Fruit fly (Drosophila melanogaster) whole organism, embryonic: ENCODE results near the gene CG3277.

ENCODE experiments used
- Adf1 ChIP-seq: fragments of 200-800 bp; sonication (Bioruptor generic); IDR thresholded peaks from 2 replicates; pipeline ENCODE4 v1.3.6; 2022; ENCODE audit warnings: missing biosample characterization, missing genetic modification characterization
- CG10209 ChIP-seq: fragments of 200-800 bp; sonication (Bioruptor generic); optimal IDR thresholded peaks from 3 replicates; lab custom pipeline; 2017; ENCODE audit warnings: missing biosample characterization, mild to moderate bottlenecking, missing genetic modification characterization, missing genetic modification reagents
- CG10366 ChIP-seq: fragments of 200-800 bp; sonication (Bioruptor generic); IDR thresholded peaks from 2 replicates; pipeline ENCODE4 v1.3.6; 2022; ENCODE audit warnings: missing biosample characterization, missing genetic modification characterization
- CG10543 ChIP-seq: fragments of 200-800 bp; sonication (Bioruptor generic); optimal IDR thresholded peaks from 3 replicates; lab custom pipeline; 2017; ENCODE audit warnings: missing biosample characterization, mild to moderate bottlenecking, missing genetic modification characterization, moderate library complexity
- CG11093 ChIP-seq: fragments of 200-800 bp; sonication (Bioruptor generic); IDR thresholded peaks from 3 replicates; pipeline ENCODE4 v1.3.6; 2022; ENCODE audit warnings: missing biosample characterization, missing genetic modification characterization
- CG11456 ChIP-seq: fragments of 200-800 bp; sonication (Bioruptor generic); IDR thresholded peaks from 3 replicates; pipeline ENCODE4 v1.3.6; 2022; ENCODE audit warnings: missing biosample characterization, missing genetic modification characterization
- CG12391 ChIP-seq: fragments of 200-800 bp; sonication (Bioruptor generic); optimal IDR thresholded peaks from 3 replicates; lab custom pipeline; 2018; ENCODE audit warnings: missing biosample characterization, mild to moderate bottlenecking, missing genetic modification characterization, moderate library complexity
- CG13287 ChIP-seq: fragments of 200-800 bp; sonication (Bioruptor generic); IDR thresholded peaks from 2 replicates; pipeline ENCODE4 v1.3.6; 2022; ENCODE audit warnings: missing biosample characterization, missing genetic modification characterization; ENCODE audit not compliant: partially characterized antibody
- CG14860 ChIP-seq: fragments of 200-800 bp; sonication (Bioruptor generic); IDR thresholded peaks from 3 replicates; pipeline ENCODE4 v1.3.6; 2022; ENCODE audit warnings: missing biosample characterization, missing genetic modification characterization; ENCODE audit not compliant: partially characterized antibody
- CG1603 ChIP-seq: fragments of 200-800 bp; sonication (Bioruptor generic); optimal IDR thresholded peaks from 2 replicates; lab custom pipeline; 2019; ENCODE audit warnings: missing biosample characterization, mild to moderate bottlenecking, missing genetic modification characterization, moderate library complexity
- CG17802 ChIP-seq: fragments of 200-800 bp; sonication (Bioruptor generic); optimal IDR thresholded peaks from 2 replicates; lab custom pipeline; 2018; ENCODE audit warnings: missing biosample characterization, mild to moderate bottlenecking, missing genetic modification characterization, moderate library complexity
- CG18011 ChIP-seq: fragments of 200-800 bp; sonication (Bioruptor generic); optimal IDR thresholded peaks from 2 replicates; lab custom pipeline; 2017; ENCODE audit warnings: missing biosample characterization, missing genetic modification characterization, mild to moderate bottlenecking, moderate library complexity, missing genotype
- CG2202 ChIP-seq: fragments of 200-800 bp; sonication (Bioruptor generic); optimal IDR thresholded peaks from 2 replicates; lab custom pipeline; 2018; ENCODE audit warnings: missing biosample characterization, mild to moderate bottlenecking, missing genetic modification characterization
- CG30020 ChIP-seq: fragments of 200-800 bp; optimal IDR thresholded peaks from 2 replicates; lab custom pipeline; 2019; ENCODE audit warnings: missing biosample characterization, mild to moderate bottlenecking, missing genetic modification characterization, moderate library complexity
- CG30403 ChIP-seq: fragments of 200-800 bp; sonication (Bioruptor generic); optimal IDR thresholded peaks from 3 replicates; lab custom pipeline; 2016; ENCODE audit warnings: missing biosample characterization, missing genetic modification characterization
- CG30431 ChIP-seq: fragments of 200-800 bp; sonication (Bioruptor generic); optimal IDR thresholded peaks from 2 replicates; lab custom pipeline; 2017; ENCODE audit warnings: missing biosample characterization, missing genetic modification characterization
- CG3281 ChIP-seq: fragments of 200-800 bp; sonication (Bioruptor generic); optimal IDR thresholded peaks from 3 replicates; lab custom pipeline; 2017; ENCODE audit warnings: missing biosample characterization, mild to moderate bottlenecking, missing genetic modification characterization
- CG5953 ChIP-seq: fragments of 200-800 bp; sonication (Bioruptor generic); IDR thresholded peaks from 2 replicates; pipeline ENCODE4 v1.3.6; 2022; ENCODE audit warnings: missing biosample characterization, missing genetic modification characterization
- CG6689 ChIP-seq: fragments of 200-800 bp; sonication (Bioruptor generic); IDR thresholded peaks from 2 replicates; pipeline ENCODE4 v1.3.6; 2022; ENCODE audit warnings: missing biosample characterization, missing genetic modification characterization
- CG6791 ChIP-seq: fragments of 200-800 bp; sonication (Bioruptor generic); IDR thresholded peaks from 3 replicates; pipeline ENCODE4 v1.3.6; 2022; ENCODE audit warnings: missing biosample characterization, missing genetic modification characterization; ENCODE audit not compliant: partially characterized antibody
- CG7963 ChIP-seq: fragments of 200-800 bp; sonication (Bioruptor generic); IDR thresholded peaks from 3 replicates; pipeline ENCODE4 v1.3.6; 2022; ENCODE audit warnings: missing biosample characterization, missing genetic modification characterization; ENCODE audit not compliant: partially characterized antibody
- CG8924 ChIP-seq: fragments of 200-800 bp; optimal IDR thresholded peaks from 3 replicates; lab custom pipeline; 2019; ENCODE audit warnings: missing biosample characterization, mild to moderate bottlenecking, missing genetic modification characterization, moderate library complexity
- CG9797 ChIP-seq: fragments of 200-800 bp; sonication (Bioruptor generic); optimal IDR thresholded peaks from 3 replicates; lab custom pipeline; 2018; ENCODE audit warnings: missing biosample characterization, mild to moderate bottlenecking, missing genetic modification characterization
- CG9876 ChIP-seq: fragments of 200-800 bp; sonication (Bioruptor generic); optimal IDR thresholded peaks from 2 replicates; lab custom pipeline; 2016; ENCODE audit warnings: missing biosample characterization, missing genetic modification characterization
- CTCF ChIP-seq: fragments of 200-800 bp; sonication (Bioruptor generic); optimal IDR thresholded peaks from 2 replicates; lab custom pipeline; 2017; ENCODE audit warnings: missing biosample characterization, mild to moderate bottlenecking, missing genetic modification characterization, moderate library complexity
- Ets97D ChIP-seq: fragments of 200-800 bp; sonication (Bioruptor generic); optimal IDR thresholded peaks from 3 replicates; lab custom pipeline; 2016; ENCODE audit warnings: missing biosample characterization, missing genetic modification characterization
- H15 ChIP-seq: fragments of 200-800 bp; sonication (Bioruptor generic); IDR thresholded peaks from 3 replicates; pipeline ENCODE4 v1.3.6; 2022; ENCODE audit warnings: missing biosample characterization, missing genetic modification characterization
- HLH4C ChIP-seq: fragments of 200-800 bp; sonication (Bioruptor generic); IDR thresholded peaks from 3 replicates; pipeline ENCODE4 v1.3.6; 2022; ENCODE audit warnings: missing biosample characterization, missing genetic modification characterization; ENCODE audit not compliant: partially characterized antibody
- Med ChIP-seq: fragments of 200-800 bp; sonication (Bioruptor generic); peaks from one replicate; lab custom pipeline; 2016; ENCODE audit warnings: missing biosample characterization, missing genetic modification characterization, mild to moderate bottlenecking, inconsistent platforms, moderate library complexity
- Neu2 ChIP-seq: fragments of 200-800 bp; sonication (Bioruptor generic); optimal IDR thresholded peaks from 3 replicates; lab custom pipeline; 2016; ENCODE audit warnings: missing biosample characterization, missing genetic modification characterization, borderline replicate concordance
- Opbp ChIP-seq: fragments of 200-800 bp; sonication (Bioruptor generic); IDR thresholded peaks from 3 replicates; pipeline ENCODE4 v1.3.6; 2022; ENCODE audit warnings: missing biosample characterization, missing genetic modification characterization; ENCODE audit not compliant: partially characterized antibody
- Ptx1 ChIP-seq: fragments of 200-800 bp; sonication (Bioruptor generic); IDR thresholded peaks from 2 replicates; pipeline ENCODE4 v1.3.6; 2022; ENCODE audit warnings: missing biosample characterization, missing genetic modification characterization
- Ravus ChIP-seq: fragments of 200-800 bp; sonication (Bioruptor generic); IDR thresholded peaks from 2 replicates; pipeline ENCODE4 v1.3.6; 2022; ENCODE audit warnings: missing biosample characterization, missing genetic modification characterization
- Sry-δ ChIP-seq: fragments of 200-800 bp; sonication (Bioruptor generic); optimal IDR thresholded peaks from 2 replicates; lab custom pipeline; 2016; ENCODE audit warnings: missing biosample characterization, missing genetic modification characterization
- Trl ChIP-seq, 3 experiments: fragments of >200 bp in 2 of 3; fragments of 200-800 bp in 1 of 3; sonication (Bioruptor generic) in 1 of 3; optimal IDR thresholded peaks; 2 replicates in 1 of 3; 3 replicates in 2 of 3; lab custom pipeline; 2016 to 2017; ENCODE audit warnings: missing biosample characterization in 1 of 3, missing genetic modification characterization in 1 of 3
- YL-1 ChIP-seq: fragments of 200-800 bp; sonication (Bioruptor generic); optimal IDR thresholded peaks from 3 replicates; lab custom pipeline; 2017; ENCODE audit warnings: missing biosample characterization, mild to moderate bottlenecking, missing genetic modification characterization
- ac ChIP-seq: fragments of 200-800 bp; sonication (Bioruptor generic); optimal IDR thresholded peaks from 3 replicates; lab custom pipeline; 2017; ENCODE audit warnings: missing biosample characterization, mild to moderate bottlenecking, missing genetic modification characterization
- ato ChIP-seq: fragments of 200-800 bp; sonication (Bioruptor generic); IDR thresholded peaks from 2 replicates; pipeline ENCODE4 v1.3.6; 2022; ENCODE audit warnings: missing biosample characterization, missing genetic modification characterization; ENCODE audit not compliant: partially characterized antibody
- bcd ChIP-seq: fragments of 200-800 bp; sonication (Bioruptor generic); optimal IDR thresholded peaks from 2 replicates; lab custom pipeline; 2017; ENCODE audit warnings: missing biosample characterization, mild to moderate bottlenecking, missing genetic modification characterization
- cato ChIP-seq: fragments of 200-800 bp; sonication (Bioruptor generic); optimal IDR thresholded peaks from 2 replicates; lab custom pipeline; 2016; ENCODE audit warnings: missing biosample characterization, missing genetic modification characterization, borderline replicate concordance
- chinmo ChIP-seq: fragments of 200-800 bp; sonication (Bioruptor generic); IDR thresholded peaks from 4 replicates; pipeline ENCODE4 v1.3.6; 2022; ENCODE audit warnings: missing biosample characterization, missing genetic modification characterization; ENCODE audit not compliant: partially characterized antibody
- hbn ChIP-seq: fragments of 200-800 bp; sonication (Bioruptor generic); IDR thresholded peaks from 2 replicates; pipeline ENCODE4 v1.3.6; 2022; ENCODE audit warnings: missing biosample characterization, missing genetic modification characterization; ENCODE audit not compliant: partially characterized antibody
- phol ChIP-seq: fragments of 200-800 bp; sonication (Bioruptor generic); optimal IDR thresholded peaks from 3 replicates; lab custom pipeline; 2018; ENCODE audit warnings: missing biosample characterization, mild to moderate bottlenecking, missing genetic modification characterization, moderate library complexity
- pita ChIP-seq: fragments of 200-800 bp; sonication (Bioruptor generic); optimal IDR thresholded peaks from 2 replicates; lab custom pipeline; 2017; ENCODE audit warnings: missing biosample characterization, mild to moderate bottlenecking, missing genetic modification characterization
- stwl ChIP-seq: fragments of 200-800 bp; sonication (Bioruptor generic); optimal IDR thresholded peaks from 3 replicates; lab custom pipeline; 2018; ENCODE audit warnings: missing biosample characterization, mild to moderate bottlenecking, missing genetic modification characterization, moderate library complexity
- tna ChIP-seq: fragments of 200-800 bp; sonication (Bioruptor generic); IDR thresholded peaks from 2 replicates; pipeline ENCODE4 v1.3.6; 2022; ENCODE audit warnings: missing biosample characterization, missing genetic modification characterization; ENCODE audit not compliant: partially characterized antibody
- trem ChIP-seq: fragments of 200-800 bp; optimal IDR thresholded peaks from 3 replicates; lab custom pipeline; 2019; ENCODE audit warnings: missing biosample characterization, mild to moderate bottlenecking, missing genetic modification characterization, moderate library complexity
- wdn ChIP-seq: fragments of 200-800 bp; sonication (Bioruptor generic); IDR thresholded peaks from 2 replicates; pipeline ENCODE4 v1.3.6; 2022; ENCODE audit warnings: missing biosample characterization, missing genetic modification characterization
- zen2 ChIP-seq: fragments of 200-800 bp; sonication (Bioruptor generic); IDR thresholded peaks from 3 replicates; pipeline ENCODE4 v1.3.6; 2022; ENCODE audit warnings: missing biosample characterization, missing genetic modification characterization; ENCODE audit not compliant: partially characterized antibody

The CG3277 gene

dm6 chr2L:3319731-3320295 lies 15.9 kb downstream of the CG3277 start, which contains the start of the genes Fign and CG8837 (continued):
- TF ChIP-seq CG6689 (GFP tag; lab: Robert Waterston, UW) (no peak), Trl (optimal IDR thresholded peaks at IDR 0.05; lab: Kevin White, UChicago) (no peak), Trl (GFP tag; optimal IDR thresholded peaks at IDR 0.05; lab: Kevin White, UChicago) (no peak), ac (GFP tag; lab: Kevin White, UChicago) (no peak), bcd (no peak), CG8924 (no peak), ato (GFP tag; lab: Robert Waterston, UW) (peak; percentile 93), CG18011 (GFP tag; lab: Kevin White, UChicago) (no peak), Ets97D (peak; percentile 43), wdn (GFP tag; lab: Robert Waterston, UW) (no peak), CG9797 (GFP tag; lab: Kevin White, UChicago) (no peak), Med (GFP tag; lab: Kevin White, UChicago) (peak; percentile 52), HLH4C (peak; percentile 98), CG5953 (no peak), CG2202 (tag; lab: Kevin White, UChicago) (no peak), CG9876 (GFP tag; lab: Kevin White, UChicago) (no peak), Opbp (GFP tag; lab: Robert Waterston, UW) (peak; percentile 77; the same call in 2 of the 3 replicates), CTCF (GFP tag; lab: Kevin White, UChicago) (no peak), cato (GFP tag; lab: Kevin White, UChicago) (no peak), CG12391 (tag; lab: Kevin White, UChicago) (no peak), Ravus (GFP tag; lab: Robert Waterston, UW) (no peak), trem (tag; lab: Kevin White, UChicago) (peak; percentile 41), CG13287 (GFP tag; lab: Robert Waterston, UW) (peak; percentile 87), CG11456 (GFP tag; lab: Robert Waterston, UW) (no peak), Neu2 (no peak), CG3281 (GFP tag; lab: Kevin White, UChicago) (no peak), CG10543 (peak; percentile 3), CG30020 (tag; lab: Kevin White, UChicago) (peak; percentile 71), hbn (GFP tag; lab: Robert Waterston, UW) (peak; percentile 58), CG1603 (tag; lab: Kevin White, UChicago) (peak; percentile 71), CG14860 (GFP tag; lab: Robert Waterston, UW) (peak; percentile 91), Sry-δ (GFP tag; lab: Kevin White, UChicago) (peak; percentile 65), CG30431 (GFP tag; lab: Kevin White, UChicago) (no peak), CG10366 (GFP tag; lab: Robert Waterston, UW) (no peak), stwl (tag; lab: Kevin White, UChicago) (peak; percentile 98), Ptx1 (GFP tag; lab: Robert Waterston, UW) (no peak), phol (tag; lab: Kevin White, UChicago) (no peak), CG10209 (GFP tag; lab: Kevin White, UChicago) (no peak), zen2 (GFP tag; lab: Robert Waterston, UW) (peak; percentile 82; the same call in 2 of the 3 replicates), pita (GFP tag; lab: Kevin White, UChicago) (peak; percentile 40), tna (GFP tag; lab: Robert Waterston, UW) (peak; percentile 94), H15 (no peak), chinmo (GFP tag; lab: Robert Waterston, UW) (peak; percentile 68; the same call in 1 of the 4 replicates), CG11093 (GFP tag; lab: Robert Waterston, UW) (no peak), Adf1 (GFP tag; lab: Robert Waterston, UW) (no peak), CG30403 (GFP tag; lab: Kevin White, UChicago) (no peak), CG6791 (peak; percentile 94), YL-1 (GFP tag; lab: Kevin White, UChicago) (no peak), CG17802 (tag; lab: Kevin White, UChicago) (peak; percentile 42), CG7963 (peak; percentile 96)
